Worm (Caenorhabditis elegans) whole organism, L4/young adult: ENCODE measurements around the gene F14D7.14.

Experiments used
- W03F9.2 ChIP-seq: fragments of 150-350 bp; optimal IDR thresholded peaks from 2 replicates; lab custom pipeline; 2014; ENCODE audit warnings: missing biosample characterization, missing genetic modification characterization
- him-1 ChIP-seq: sonication (generic microtip); optimal IDR thresholded peaks from 2 replicates; lab custom pipeline; 2016; ENCODE audit warnings: missing genotype, missing genetic modification reagents, missing genetic modification characterization, missing compliant biosample characterization

- no peak for TF ChIP-seq W03F9.2 (tag; lab: Kevin White, UChicago)
- no peak for TF ChIP-seq him-1 (tag; lab: Kevin White, UChicago)
These were observed 7.9 kb downstream of the F14D7.14 start for ce11 chrV:14317621-14318020.
